Fruit fly (Drosophila melanogaster): Measurements from ENCODE around the gene CG14989.

Gene CG14989

dm6 chr3L:4056812-4057211, 30.6 kb upstream of the CG14989 start:
- TF ChIP-seq CG8765 (GFP tag; IDR thresholded peaks at IDR 0.05) (no peak), schlank (tag; optimal IDR thresholded peaks at IDR 0.05) (no peak), CG11560 (tag; IDR thresholded peaks at IDR 0.05) (no peak), twi (tag; optimal IDR thresholded peaks at IDR 0.05) (no peak), chm (GFP tag; IDR thresholded peaks at IDR 0.05) (no peak), CG6654 (GFP tag; optimal IDR thresholded peaks at IDR 0.05) (no peak)

dm6 chr3L:4059293-4059820, 28.0 kb upstream of the CG14989 start, which contains the start of gene Ugt305A1:
Ugt305A1 (plus strand) TSS chr3L:4059770.
- TF ChIP-seq Dbx (GFP tag; IDR thresholded peaks at IDR 0.05) (no peak), inv (GFP tag; IDR thresholded peaks at IDR 0.05; ENCODE audit: partially characterized antibody) (no peak), jing (GFP tag; optimal IDR thresholded peaks at IDR 0.05) (no peak), Ets97D (GFP tag; optimal IDR thresholded peaks at IDR 0.05) (no peak), nerfin-1 (tag; optimal IDR thresholded peaks at IDR 0.05) (no peak), CG4424 (GFP tag; optimal IDR thresholded peaks at IDR 0.05) (no peak), mam (GFP tag; optimal IDR thresholded peaks at IDR 0.05) (no peak), fru (optimal IDR thresholded peaks at IDR 0.05) (no peak), gfzf (GFP tag; optimal IDR thresholded peaks at IDR 0.05) (no peak), CG10462 (GFP tag; optimal IDR thresholded peaks at IDR 0.05) (no peak), CG12071 (GFP tag; optimal IDR thresholded peaks at IDR 0.05) (no peak), NK7.1 (GFP tag; optimal IDR thresholded peaks at IDR 0.05) (no peak), Usf (GFP tag; optimal IDR thresholded peaks at IDR 0.05) (no peak), oc (tag; optimal IDR thresholded peaks at IDR 0.05) (no peak), CG15011 (GFP tag; optimal IDR thresholded peaks at IDR 0.05) (no peak), Sox102F (GFP tag; optimal IDR thresholded peaks at IDR 0.05) (peak; percentile 31), peb (GFP tag; IDR thresholded peaks at IDR 0.05) (no peak), CG13424 (tag; optimal IDR thresholded peaks at IDR 0.05) (no peak), Ssrp (tag; optimal IDR thresholded peaks at IDR 0.05) (no peak), knrl (GFP tag; IDR thresholded peaks at IDR 0.05; ENCODE audit: partially characterized antibody) (no peak), vnd (GFP tag; IDR thresholded peaks at IDR 0.05; ENCODE audit: partially characterized antibody) (no peak), dysf (GFP tag; IDR thresholded peaks at IDR 0.05) (0 out of 3 replicates have a peak, but pooled peaks have one; percentile 19), rib (GFP tag; IDR thresholded peaks at IDR 0.05) (no peak), vfl (GFP tag; optimal IDR thresholded peaks at IDR 0.05) (no peak), CG10321 (GFP tag; IDR thresholded peaks at IDR 0.05) (no peak), CG18599 (GFP tag; optimal IDR thresholded peaks at IDR 0.05) (no peak), Hr51 (GFP tag; optimal IDR thresholded peaks at IDR 0.05) (no peak), Myb (GFP tag; optimal IDR thresholded peaks at IDR 0.05) (no peak), CG34422 (GFP tag; IDR thresholded peaks at IDR 0.05) (no peak), pnt (GFP tag; optimal IDR thresholded peaks at IDR 0.05) (no peak), D19B (GFP tag; optimal IDR thresholded peaks at IDR 0.05) (no peak), bowl (GFP tag; IDR thresholded peaks at IDR 0.05) (no peak), PHDP (tag; optimal IDR thresholded peaks at IDR 0.05) (peak; percentile 30), sr (GFP tag; IDR thresholded peaks at IDR 0.05) (no peak), chn (GFP tag; optimal IDR thresholded peaks at IDR 0.05) (no peak), CG30020 (tag; optimal IDR thresholded peaks at IDR 0.05) (no peak), CG4328 (GFP tag; optimal IDR thresholded peaks at IDR 0.05) (no peak), zf30C (GFP tag; optimal IDR thresholded peaks at IDR 0.05) (no peak), Ptx1 (GFP tag; IDR thresholded peaks at IDR 0.05) (peak; percentile 28; the same call in 1 of the 2 replicates), nerfin-2 (GFP tag; IDR thresholded peaks at IDR 0.05; ENCODE audit: partially characterized antibody) (no peak), CG15514 (GFP tag; optimal IDR thresholded peaks at IDR 0.05) (peak; percentile 4), CG10654 (GFP tag; optimal IDR thresholded peaks at IDR 0.05) (no peak), Gsc (GFP tag; IDR thresholded peaks at IDR 0.05) (no peak), Adf1 (GFP tag; IDR thresholded peaks at IDR 0.05) (no peak), br (optimal IDR thresholded peaks at IDR 0.05) (no peak)

All from whole organism, embryonic.